Fruit fly (Drosophila melanogaster) whole organism, prepupa: ENCODE data around the gene Sce.
A peak's percentile ranks its signal among the peaks of the same experiment; 100 is the strongest.

ENCODE experiments used
- Blimp-1 ChIP-seq: fragments of 200-800 bp; sonication (Bioruptor generic); optimal IDR thresholded peaks from 3 replicates; lab custom pipeline; 2017; ENCODE audit warnings: missing biosample characterization, missing genetic modification characterization, mild to moderate bottlenecking, moderate library complexity, missing genetic modification reagents
- CG10631 ChIP-seq: fragments of 200-800 bp; sonication (Bioruptor generic); optimal IDR thresholded peaks from 2 replicates; lab custom pipeline; 2016; ENCODE audit warnings: missing biosample characterization, missing genetic modification characterization
- CG10669 ChIP-seq: fragments of 200-800 bp; sonication (Bioruptor generic); optimal IDR thresholded peaks from 3 replicates; lab custom pipeline; 2018; ENCODE audit warnings: missing biosample characterization, mild to moderate bottlenecking, missing genetic modification characterization, moderate library complexity
- CG11294 ChIP-seq: fragments of 200-800 bp; sonication (Bioruptor generic); IDR thresholded peaks from 2 replicates; pipeline ENCODE4 v1.3.6; 2022; ENCODE audit warnings: missing biosample characterization, missing genetic modification characterization
- CG11762 ChIP-seq: fragments of 200-800 bp; sonication (Bioruptor generic); optimal IDR thresholded peaks from 3 replicates; lab custom pipeline; 2016; ENCODE audit warnings: missing biosample characterization, missing genetic modification characterization; ENCODE audit not compliant: insufficient read depth
- CG15336 ChIP-seq: fragments of 200-800 bp; sonication (Bioruptor generic); IDR thresholded peaks from 2 replicates; pipeline ENCODE4 v1.3.6; 2022; ENCODE audit warnings: missing biosample characterization, missing genetic modification characterization
- CG1621 ChIP-seq: fragments of 200-800 bp; sonication (Bioruptor generic); optimal IDR thresholded peaks from 3 replicates; lab custom pipeline; 2018; ENCODE audit warnings: missing biosample characterization, mild to moderate bottlenecking, missing genetic modification characterization
- CG16779 ChIP-seq: fragments of 200-800 bp; sonication (Bioruptor generic); optimal IDR thresholded peaks from 3 replicates; lab custom pipeline; 2017; ENCODE audit warnings: missing biosample characterization, mild to moderate bottlenecking, missing genetic modification characterization
- CG31627 ChIP-seq: fragments of 200-800 bp; sonication (Bioruptor generic); optimal IDR thresholded peaks from 3 replicates; lab custom pipeline; 2016; ENCODE audit warnings: missing biosample characterization, missing genetic modification characterization
- CG34406 ChIP-seq: fragments of 200-800 bp; sonication (Bioruptor generic); optimal IDR thresholded peaks from 3 replicates; lab custom pipeline; 2016; ENCODE audit warnings: missing biosample characterization, missing genetic modification characterization
- CG3919 ChIP-seq: fragments of 200-800 bp; sonication (Bioruptor generic); optimal IDR thresholded peaks from 3 replicates; lab custom pipeline; 2016; ENCODE audit warnings: missing biosample characterization, missing genetic modification characterization
- CG4318 ChIP-seq: fragments of 200-800 bp; sonication (Bioruptor generic); optimal IDR thresholded peaks from 3 replicates; lab custom pipeline; 2017; ENCODE audit warnings: missing biosample characterization, mild to moderate bottlenecking, missing genetic modification characterization
- CG6163 ChIP-seq: fragments of 200-800 bp; sonication (Bioruptor generic); IDR thresholded peaks from 3 replicates; pipeline ENCODE4 v1.3.6; 2022; ENCODE audit warnings: missing biosample characterization, missing genetic modification characterization
- CG6276 ChIP-seq: fragments of 200-800 bp; sonication (Bioruptor generic); optimal IDR thresholded peaks from 2 replicates; lab custom pipeline; 2017; ENCODE audit warnings: missing biosample characterization, mild to moderate bottlenecking, missing genetic modification characterization
- CG6808 ChIP-seq: fragments of 200-800 bp; sonication (Bioruptor generic); optimal IDR thresholded peaks from 3 replicates; lab custom pipeline; 2017; ENCODE audit warnings: missing biosample characterization, missing genetic modification characterization, mild to moderate bottlenecking, moderate library complexity, missing genetic modification reagents
- CG9139 ChIP-seq: fragments of 200-800 bp; sonication (Bioruptor generic); optimal IDR thresholded peaks from 3 replicates; lab custom pipeline; 2017; ENCODE audit warnings: missing biosample characterization, mild to moderate bottlenecking, missing genetic modification characterization
- Eip75B ChIP-seq: fragments of 200-800 bp; sonication (Bioruptor generic); optimal IDR thresholded peaks from 3 replicates; lab custom pipeline; 2016; ENCODE audit warnings: missing biosample characterization, missing genetic modification characterization
- Eip78C ChIP-seq: fragments of 200-800 bp; sonication (Bioruptor generic); peaks from one replicate; lab custom pipeline; 2016; ENCODE audit warnings: missing biosample characterization, missing genetic modification characterization
- Ets21C ChIP-seq: fragments of 200-800 bp; sonication (Bioruptor generic); optimal IDR thresholded peaks from 3 replicates; lab custom pipeline; 2016; ENCODE audit warnings: missing biosample characterization, missing genetic modification characterization
- Ets96B ChIP-seq: fragments of 200-800 bp; optimal IDR thresholded peaks from 2 replicates; lab custom pipeline; 2019; ENCODE audit warnings: missing biosample characterization, mild to moderate bottlenecking, missing genetic modification characterization, moderate library complexity
- Gug ChIP-seq: fragments of 200-800 bp; sonication (Bioruptor generic); IDR thresholded peaks from 2 replicates; pipeline ENCODE4 v1.3.6; 2022; ENCODE audit warnings: missing biosample characterization, missing genetic modification characterization
- Hr38 ChIP-seq: sonication (Bioruptor generic); optimal IDR thresholded peaks from 2 replicates; lab custom pipeline; 2016; ENCODE audit warnings: missing biosample characterization, missing genetic modification characterization
- Hr39 ChIP-seq: fragments of 200-800 bp; sonication (Bioruptor generic); optimal IDR thresholded peaks from 2 replicates; lab custom pipeline; 2016; ENCODE audit warnings: missing biosample characterization, missing genetic modification characterization
- Hr4 ChIP-seq: fragments of 200-800 bp; sonication (Bioruptor generic); optimal IDR thresholded peaks from 3 replicates; lab custom pipeline; 2016; ENCODE audit warnings: missing biosample characterization, missing genetic modification characterization
- Lpt ChIP-seq: fragments of 200-800 bp; sonication (Bioruptor generic); optimal IDR thresholded peaks from 3 replicates; lab custom pipeline; 2016; ENCODE audit warnings: missing biosample characterization, missing genetic modification characterization
- Met ChIP-seq: fragments of 200-800 bp; sonication (Bioruptor generic); optimal IDR thresholded peaks from 3 replicates; lab custom pipeline; 2016; ENCODE audit warnings: missing biosample characterization, missing genetic modification characterization
- OdsH ChIP-seq: fragments of 200-800 bp; sonication (Bioruptor generic); optimal IDR thresholded peaks from 3 replicates; lab custom pipeline; 2016; ENCODE audit warnings: missing biosample characterization, missing genetic modification characterization
- acj6 ChIP-seq: fragments of 200-800 bp; sonication (Bioruptor generic); optimal IDR thresholded peaks from 3 replicates; lab custom pipeline; 2016; ENCODE audit warnings: missing biosample characterization, missing genetic modification characterization
- cyc ChIP-seq: fragments of 200-800 bp; sonication (Bioruptor generic); optimal IDR thresholded peaks from 3 replicates; lab custom pipeline; 2016; ENCODE audit warnings: missing biosample characterization, missing genetic modification characterization
- dsx ChIP-seq: fragments of 200-800 bp; optimal IDR thresholded peaks from 3 replicates; lab custom pipeline; 2019; ENCODE audit warnings: missing biosample characterization, mild to moderate bottlenecking, missing genetic modification characterization, moderate library complexity; ENCODE audit not compliant: poor library complexity, severe bottlenecking
- eg ChIP-seq: fragments of 200-800 bp; sonication (Bioruptor generic); IDR thresholded peaks from 3 replicates; pipeline ENCODE4 v1.3.6; 2022; ENCODE audit warnings: missing biosample characterization, missing genetic modification characterization
- esn ChIP-seq: fragments of 200-800 bp; sonication (Bioruptor generic); optimal IDR thresholded peaks from 2 replicates; lab custom pipeline; 2016; ENCODE audit warnings: missing biosample characterization, mild to moderate bottlenecking, missing genetic modification characterization, moderate library complexity
- fd59A ChIP-seq: fragments of 200-800 bp; sonication (Bioruptor generic); optimal IDR thresholded peaks from 2 replicates; lab custom pipeline; 2017; ENCODE audit warnings: missing biosample characterization, mild to moderate bottlenecking, missing genetic modification characterization, missing genetic modification reagents
- fkh ChIP-seq: fragments of 200-800 bp; sonication (Bioruptor generic); optimal IDR thresholded peaks from 3 replicates; lab custom pipeline; 2017; ENCODE audit warnings: missing biosample characterization, mild to moderate bottlenecking, missing genetic modification characterization, moderate library complexity
- pdm3 ChIP-seq: fragments of 200-800 bp; sonication (Bioruptor generic); optimal IDR thresholded peaks from 3 replicates; lab custom pipeline; 2016; ENCODE audit warnings: missing biosample characterization, missing genetic modification characterization
- spab ChIP-seq: fragments of 200-800 bp; sonication (Bioruptor generic); optimal IDR thresholded peaks from 2 replicates; lab custom pipeline; 2017; ENCODE audit warnings: missing biosample characterization, mild to moderate bottlenecking, missing genetic modification characterization, missing genetic modification reagents
- svp ChIP-seq: fragments of 200-800 bp; sonication (Bioruptor generic); peaks from one replicate; lab custom pipeline; 2016; ENCODE audit warnings: missing biosample characterization, missing genetic modification characterization

The Sce gene

dm6 chr3R:27636010-27636584 is 45.7 kb downstream of the Sce start, which contains the start of the genes CG5611 and Mtl (continued):
- peak; percentile 100 for TF ChIP-seq esn
- TF ChIP-seq Gug (GFP tag; lab: Robert Waterston, UW): peak; percentile 100
- TF ChIP-seq cyc (GFP tag; lab: Kevin White, UChicago): peak; percentile 99
- TF ChIP-seq CG3919: peak; percentile 100
- peak; percentile 99 for TF ChIP-seq Met (GFP tag; lab: Kevin White, UChicago)
- TF ChIP-seq CG10669 (GFP tag; lab: Kevin White, UChicago): peak; percentile 99
- peak; percentile 99 for TF ChIP-seq CG1621 (tag; lab: Kevin White, UChicago)
- peak; percentile 99 for TF ChIP-seq fd59A (GFP tag; lab: Kevin White, UChicago)
- peak; percentile 100 for TF ChIP-seq CG10631 (GFP tag; lab: Kevin White, UChicago)
- TF ChIP-seq CG11294 (GFP tag; lab: Robert Waterston, UW): peak; percentile 100
- TF ChIP-seq Hr38 (GFP tag; lab: Kevin White, UChicago): peak; percentile 57
- TF ChIP-seq Eip78C (GFP tag; lab: Kevin White, UChicago): peak; percentile 100
- TF ChIP-seq CG11762 (GFP tag; lab: Kevin White, UChicago): peak; percentile 99
- peak; percentile 100 for TF ChIP-seq acj6 (GFP tag; lab: Kevin White, UChicago)
- TF ChIP-seq Eip75B (GFP tag; lab: Kevin White, UChicago): peak; percentile 99
- peak; percentile 98 for TF ChIP-seq Ets21C (GFP tag; lab: Kevin White, UChicago)
- peak; percentile 97 for TF ChIP-seq Blimp-1 (GFP tag; lab: Kevin White, UChicago)
- TF ChIP-seq CG16779 (tag; lab: Kevin White, UChicago): peak; percentile 99
- peak; percentile 100 for TF ChIP-seq svp (GFP tag; lab: Kevin White, UChicago)
- TF ChIP-seq dsx (GFP tag; lab: Kevin White, UChicago): peak; percentile 99
- peak; percentile 100 for TF ChIP-seq CG34406 (GFP tag; lab: Kevin White, UChicago)
- TF ChIP-seq CG6808 (GFP tag; lab: Kevin White, UChicago): peak; percentile 98
- TF ChIP-seq Lpt (GFP tag; lab: Kevin White, UChicago): peak; percentile 99
- peak; percentile 98 for TF ChIP-seq fkh (GFP tag; lab: Kevin White, UChicago)
- TF ChIP-seq CG31627: peak; percentile 99
- peak; percentile 99 for TF ChIP-seq CG4318 (GFP tag; lab: Kevin White, UChicago)
- peak; percentile 99 for TF ChIP-seq pdm3 (GFP tag; lab: Kevin White, UChicago)
- TF ChIP-seq Hr4 (GFP tag; lab: Kevin White, UChicago): peak; percentile 99
- TF ChIP-seq CG6276 (GFP tag; lab: Kevin White, UChicago): peak; percentile 99
- peak; percentile 100 for TF ChIP-seq Ets96B (tag; lab: Kevin White, UChicago)
- TF ChIP-seq eg: peak; percentile 100
- TF ChIP-seq CG9139 (GFP tag; lab: Kevin White, UChicago): peak; percentile 99
- TF ChIP-seq CG15336: peak; percentile 100
- peak; percentile 100 for TF ChIP-seq CG6163 (GFP tag; lab: Robert Waterston, UW)
- peak; percentile 99 for TF ChIP-seq Hr39 (GFP tag; lab: Kevin White, UChicago)
- peak; percentile 99 for TF ChIP-seq spab (GFP tag; lab: Kevin White, UChicago)
- peak; percentile 100 for TF ChIP-seq OdsH
